Worm (Caenorhabditis elegans) whole organism, early embryonic: ENCODE measurements around the gene T16G12.3.

Experiments
- B0310.2 ChIP-seq: sonication (generic microtip); optimal IDR thresholded peaks from 2 replicates; lab custom pipeline; 2016; ENCODE audit warnings: mild to moderate bottlenecking, missing genetic modification characterization, missing compliant biosample characterization
- F13C5.2 ChIP-seq: sonication (generic microtip); optimal IDR thresholded peaks from 2 replicates; lab custom pipeline; 2017; ENCODE audit warnings: mild to moderate bottlenecking, missing genetic modification characterization, inconsistent platforms, missing compliant biosample characterization
- aly-1 ChIP-seq: sonication (generic microtip); optimal IDR thresholded peaks from 2 replicates; lab custom pipeline; 2016; ENCODE audit warnings: missing genetic modification characterization, missing compliant biosample characterization
- ama-1 ChIP-seq: fragments of 150-350 bp; optimal IDR thresholded peaks from 2 replicates; lab custom pipeline; 2014
- ceh-13 ChIP-seq: fragments of 200-800 bp; sonication (Bioruptor generic); optimal IDR thresholded peaks from 2 replicates; lab custom pipeline; 2018; ENCODE audit warnings: mild to moderate bottlenecking, missing genetic modification characterization, missing compliant biosample characterization
- ceh-36 ChIP-seq: sonication (generic microtip); optimal IDR thresholded peaks from 2 replicates; lab custom pipeline; 2016; ENCODE audit warnings: missing genetic modification characterization, inconsistent platforms, missing compliant biosample characterization
- ets-7 ChIP-seq: sonication (generic microtip); optimal IDR thresholded peaks from 2 replicates; lab custom pipeline; 2016; ENCODE audit warnings: missing genotype, missing genetic modification characterization, missing compliant biosample characterization
- flt-1 ChIP-seq: fragments of 200-800 bp; sonication (Bioruptor generic); IDR thresholded peaks from 2 replicates; pipeline ENCODE4 v1.3.6; 2022; ENCODE audit warnings: missing genetic modification characterization, missing compliant biosample characterization
- hmbx-1 ChIP-seq: sonication (generic microtip); optimal IDR thresholded peaks from 2 replicates; lab custom pipeline; 2016; ENCODE audit warnings: mild to moderate bottlenecking, missing genetic modification characterization, missing compliant biosample characterization
- hmg-4 ChIP-seq: fragments of 200-800 bp; sonication (Bioruptor generic); optimal IDR thresholded peaks from 2 replicates; lab custom pipeline; 2018; ENCODE audit warnings: mild to moderate bottlenecking, missing genetic modification characterization, missing compliant biosample characterization
- hnd-1 ChIP-seq: sonication (generic microtip); optimal IDR thresholded peaks from 2 replicates; lab custom pipeline; 2016; ENCODE audit warnings: missing genetic modification characterization, missing compliant biosample characterization
- pes-1 ChIP-seq: fragments of 200-800 bp; sonication (Bioruptor generic); IDR thresholded peaks from 2 replicates; pipeline ENCODE4 v1.3.6; 2022; ENCODE audit warnings: missing genetic modification reagents, missing genetic modification characterization, missing compliant biosample characterization
- scrt-1 ChIP-seq: fragments of 200-800 bp; sonication (Bioruptor generic); IDR thresholded peaks from 2 replicates; pipeline ENCODE4 v1.3.6; 2022; ENCODE audit warnings: missing genetic modification characterization, missing compliant biosample characterization
- sea-1 ChIP-seq: fragments of 200-800 bp; sonication (Bioruptor generic); conservative IDR thresholded peaks from 2 replicates; pipeline ENCODE4 v1.3.6; 2022; ENCODE audit warnings: missing genetic modification characterization, missing compliant biosample characterization
- tbx-11 ChIP-seq: fragments of 200-800 bp; sonication (Bioruptor generic); IDR thresholded peaks from 2 replicates; pipeline ENCODE4 v1.3.6; 2022; ENCODE audit warnings: missing genetic modification characterization, missing compliant biosample characterization
- tbx-37 ChIP-seq: fragments of 200-800 bp; sonication (Bioruptor generic); conservative IDR thresholded peaks from 2 replicates; pipeline ENCODE4 v1.3.6; 2022; ENCODE audit warnings: missing genetic modification reagents, missing genetic modification characterization, missing compliant biosample characterization
- tra-4 ChIP-seq: sonication (generic microtip); optimal IDR thresholded peaks from 2 replicates; lab custom pipeline; 2017; ENCODE audit warnings: missing genetic modification characterization, missing compliant biosample characterization

The T16G12.3 gene

ce11 chrIII:10057518-10057917 is 7.1 kb downstream of the T16G12.3 start, which contains the start of gene T16G12.4:
Gene T16G12.4 (plus strand): TSS chrIII:10057818.
- no peak for TF ChIP-seq ama-1 (lab: Kevin White, UChicago)
- TF ChIP-seq tra-4 (tag; lab: Kevin White, UChicago) = no peak
- no peak for TF ChIP-seq sea-1 (GFP tag; lab: Robert Waterston, UW)
- no peak for TF ChIP-seq aly-1 (tag; lab: Kevin White, UChicago)
- no peak for TF ChIP-seq ceh-36
- no peak for TF ChIP-seq hmg-4 (GFP tag; lab: Kevin White, UChicago)
- TF ChIP-seq hmbx-1 (tag; lab: Kevin White, UChicago) = no peak
- no peak for TF ChIP-seq pes-1
- TF ChIP-seq flt-1 (GFP tag; lab: Robert Waterston, UW) = no peak
- no peak for TF ChIP-seq scrt-1 (GFP tag; lab: Robert Waterston, UW)
- no peak for TF ChIP-seq F13C5.2
- TF ChIP-seq tbx-11 (GFP tag; lab: Robert Waterston, UW) = no peak
- TF ChIP-seq ceh-13 (GFP tag; lab: Kevin White, UChicago) = no peak
- no peak for TF ChIP-seq tbx-37 (GFP tag; lab: Robert Waterston, UW)

- TF ChIP-seq pes-1 = no peak
- no peak for TF ChIP-seq ama-1 (lab: Kevin White, UChicago)
- TF ChIP-seq ets-7 (tag; lab: Kevin White, UChicago) = no peak
- TF ChIP-seq tbx-11 (GFP tag; lab: Robert Waterston, UW) = no peak
- no peak for TF ChIP-seq F13C5.2
- no peak for TF ChIP-seq hmg-4 (GFP tag; lab: Kevin White, UChicago)
- no peak for TF ChIP-seq hnd-1 (tag; lab: Kevin White, UChicago)
- TF ChIP-seq aly-1 (tag; lab: Kevin White, UChicago) = no peak
- no peak for TF ChIP-seq tra-4 (tag; lab: Kevin White, UChicago)
- TF ChIP-seq ceh-36 = no peak
- TF ChIP-seq ceh-13 (GFP tag; lab: Kevin White, UChicago) = no peak
- TF ChIP-seq sea-1 (GFP tag; lab: Robert Waterston, UW) = no peak
- no peak for TF ChIP-seq tbx-37 (GFP tag; lab: Robert Waterston, UW)
- TF ChIP-seq hmbx-1 (tag; lab: Kevin White, UChicago) = no peak
- no peak for TF ChIP-seq scrt-1 (GFP tag; lab: Robert Waterston, UW)
- no peak for TF ChIP-seq B0310.2
- TF ChIP-seq flt-1 (GFP tag; lab: Robert Waterston, UW) = no peak
Observed at ce11 chrIII:10059002-10059401, 8.6 kb downstream of the T16G12.3 start, which contains the start of gene T16G12.8. Gene T16G12.8 (plus strand): TSS chrIII:10059302.

- TF ChIP-seq scrt-1 (GFP tag; lab: Robert Waterston, UW) (no peak), ceh-36 (no peak), ama-1 (lab: Kevin White, UChicago) (no peak), hmbx-1 (tag; lab: Kevin White, UChicago) (no peak), hnd-1 (tag; lab: Kevin White, UChicago) (no peak)
Observed at ce11 chrIII:10060573-10060972, 10.2 kb downstream of the T16G12.3 start, which contains the start of gene T16G12.13. Gene T16G12.13 (plus strand): TSS chrIII:10060865.

ce11 chrIII:10064140-10064539 is 13.7 kb downstream of the T16G12.3 start, which contains the start of gene ekl-6:
Gene ekl-6 (plus strand): TSS chrIII:10064404.
- TF ChIP-seq pes-1 (peak; percentile 63), flt-1 (GFP tag; lab: Robert Waterston, UW) (0 out of 2 replicates have a peak, but pooled peaks have one; percentile 35), tbx-37 (GFP tag; lab: Robert Waterston, UW) (peak; percentile 70), ceh-13 (GFP tag; lab: Kevin White, UChicago) (no peak)

- no peak for TF ChIP-seq aly-1 (tag; lab: Kevin White, UChicago)
- TF ChIP-seq tra-4 (tag; lab: Kevin White, UChicago) = no peak
- no peak for TF ChIP-seq hmg-4 (GFP tag; lab: Kevin White, UChicago)
- no peak for TF ChIP-seq ets-7 (tag; lab: Kevin White, UChicago)
- TF ChIP-seq ama-1 (lab: Kevin White, UChicago) = no peak
- no peak for TF ChIP-seq tbx-37 (GFP tag; lab: Robert Waterston, UW)
- no peak for TF ChIP-seq hmbx-1 (tag; lab: Kevin White, UChicago)
Observed at ce11 chrIII:10069278-10069677, 18.9 kb downstream of the T16G12.3 start, which contains the start of gene T16G12.6. Gene T16G12.6 (plus strand): TSS chrIII:10069578.

- TF ChIP-seq flt-1 (GFP tag; lab: Robert Waterston, UW) (no peak), ama-1 (lab: Kevin White, UChicago) (no peak), tbx-37 (GFP tag; lab: Robert Waterston, UW) (no peak), tra-4 (tag; lab: Kevin White, UChicago) (no peak), hmbx-1 (tag; lab: Kevin White, UChicago) (no peak), hmg-4 (GFP tag; lab: Kevin White, UChicago) (no peak), sea-1 (GFP tag; lab: Robert Waterston, UW) (no peak), aly-1 (tag; lab: Kevin White, UChicago) (no peak), ceh-36 (no peak), B0310.2 (no peak), tbx-11 (GFP tag; lab: Robert Waterston, UW) (no peak), scrt-1 (GFP tag; lab: Robert Waterston, UW) (no peak), hnd-1 (tag; lab: Kevin White, UChicago) (no peak)
Observed at ce11 chrIII:10076042-10076441, 25.6 kb downstream of the T16G12.3 start.

- TF ChIP-seq pes-1 (no peak), F13C5.2 (no peak), tbx-11 (GFP tag; lab: Robert Waterston, UW) (no peak), ets-7 (tag; lab: Kevin White, UChicago) (no peak), sea-1 (GFP tag; lab: Robert Waterston, UW) (no peak), B0310.2 (no peak), ceh-13 (GFP tag; lab: Kevin White, UChicago) (no peak), ceh-36 (no peak)
Observed at ce11 chrIII:10078151-10078550, 27.7 kb downstream of the T16G12.3 start, which contains the start of gene T16G12.9. Gene T16G12.9 (minus strand): TSS chrIII:10078251.
